Worm (Caenorhabditis elegans): Measurements from ENCODE around the gene Y79H2A.2.

DNA sequence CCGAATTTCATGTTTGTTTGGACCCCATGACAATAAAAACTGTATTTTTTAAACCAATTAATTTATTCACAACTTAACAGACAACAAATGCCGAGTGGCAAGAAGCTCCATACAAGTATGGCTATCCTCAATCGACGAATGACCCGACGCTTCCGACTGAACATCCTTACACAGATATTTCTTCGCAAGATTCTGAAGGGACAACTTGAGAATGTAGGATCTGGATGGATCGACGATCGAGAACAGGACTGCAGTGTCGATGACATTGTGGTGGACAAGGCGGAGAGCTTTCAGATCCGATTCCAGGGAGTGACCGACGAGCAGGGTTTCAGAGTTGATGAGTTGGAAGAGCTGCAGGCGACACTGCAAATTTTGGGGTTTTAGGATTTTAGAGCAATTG, 31.0 kb downstream of the Y79H2A.2 start:
- TF ChIP-seq elt-1 (tag; optimal IDR thresholded peaks at IDR 0.05) (no peak), nhr-11 (tag; optimal IDR thresholded peaks at IDR 0.05) (no peak), ceh-82 (tag; optimal IDR thresholded peaks at IDR 0.05) (no peak), egl-27 (tag; optimal IDR thresholded peaks at IDR 0.05) (no peak), skn-1 (tag; optimal IDR thresholded peaks at IDR 0.05) (no peak), fos-1 (tag; optimal IDR thresholded peaks at IDR 0.05) (no peak), ama-1 (optimal IDR thresholded peaks at IDR 0.05) (no peak), unc-62 (GFP tag; optimal IDR thresholded peaks at IDR 0.05) (no peak), sma-9 (GFP tag; optimal IDR thresholded peaks at IDR 0.05) (no peak), sma-9 (tag; optimal IDR thresholded peaks at IDR 0.05) (no peak), nhr-77 (tag; optimal IDR thresholded peaks at IDR 0.05) (no peak), peb-1 (tag; optimal IDR thresholded peaks at IDR 0.05) (no peak), unc-39 (tag; optimal IDR thresholded peaks at IDR 0.05) (no peak), gmeb-1 (tag; optimal IDR thresholded peaks at IDR 0.05) (no peak), ztf-11 (tag; optimal IDR thresholded peaks at IDR 0.05) (no peak)
